Fruit fly (Drosophila melanogaster) whole organism, embryonic: ENCODE data around the gene CG1324.
A peak's percentile ranks its signal among the peaks of the same experiment; 100 is the strongest.

Experiments used
- CG10274 ChIP-seq: fragments of 200-800 bp; sonication (Bioruptor generic); optimal IDR thresholded peaks from 3 replicates; lab custom pipeline; 2017; ENCODE audit warnings: missing biosample characterization, mild to moderate bottlenecking, missing genetic modification characterization
- CG13424 ChIP-seq: fragments of 200-800 bp; sonication (Bioruptor generic); optimal IDR thresholded peaks from 2 replicates; lab custom pipeline; 2019; ENCODE audit warnings: missing biosample characterization, mild to moderate bottlenecking, missing genetic modification characterization, moderate library complexity
- CG14667 ChIP-seq: fragments of 200-800 bp; sonication (Bioruptor generic); IDR thresholded peaks from 2 replicates; pipeline ENCODE4 v1.3.6; 2022; ENCODE audit warnings: missing biosample characterization, missing genetic modification characterization
- CG4282 ChIP-seq: fragments of 200-800 bp; sonication (Bioruptor generic); optimal IDR thresholded peaks from 2 replicates; lab custom pipeline; 2016; ENCODE audit warnings: missing biosample characterization, missing genetic modification characterization
- CrebB ChIP-seq: fragments of 200-800 bp; sonication (Bioruptor generic); optimal IDR thresholded peaks from 3 replicates; lab custom pipeline; 2018; ENCODE audit warnings: missing biosample characterization, mild to moderate bottlenecking, missing genetic modification characterization
- Hmr ChIP-seq: fragments of 200-800 bp; sonication (Bioruptor generic); optimal IDR thresholded peaks from 3 replicates; lab custom pipeline; 2017; ENCODE audit warnings: mild to moderate bottlenecking, missing biosample characterization, missing genetic modification reagents, missing genetic modification characterization
- gt ChIP-seq: fragments of 200-800 bp; sonication (Bioruptor generic); IDR thresholded peaks from 2 replicates; pipeline ENCODE4 v1.3.6; 2022; ENCODE audit warnings: missing biosample characterization, missing genetic modification characterization
- ind ChIP-seq: fragments of 200-800 bp; sonication (Bioruptor generic); optimal IDR thresholded peaks from 3 replicates; lab custom pipeline; 2016; ENCODE audit warnings: missing biosample characterization, missing genetic modification characterization
- kay ChIP-seq: fragments of 200-800 bp; sonication (Bioruptor generic); optimal IDR thresholded peaks from 2 replicates; lab custom pipeline; 2016; ENCODE audit warnings: missing biosample characterization, missing genetic modification characterization
- odd ChIP-seq: fragments of 200-800 bp; sonication (Bioruptor generic); optimal IDR thresholded peaks from 2 replicates; lab custom pipeline; 2017; ENCODE audit warnings: missing biosample characterization, mild to moderate bottlenecking, missing genetic modification characterization

DNA sequence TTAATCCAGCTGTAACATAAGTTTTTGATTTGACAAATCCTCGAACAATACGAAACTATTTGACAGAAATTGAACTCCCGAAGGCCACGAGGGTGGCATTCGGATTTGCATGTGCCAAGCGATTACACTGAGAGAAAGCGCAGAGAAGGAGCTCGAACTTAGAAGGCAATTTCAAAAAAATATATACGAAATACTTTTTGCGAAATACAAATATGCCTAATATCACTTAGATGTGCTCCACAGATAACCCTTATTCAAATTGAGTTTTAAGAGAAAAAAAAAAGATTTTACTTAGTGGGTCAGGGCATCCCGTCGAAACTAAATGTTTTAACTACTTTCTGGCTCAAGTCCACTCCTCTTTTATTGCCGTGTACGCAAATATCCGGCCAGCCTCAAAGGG is 7.2 kb downstream of the CG1324 start:
- peak; percentile 3 for TF ChIP-seq CG13424 (tag; lab: Kevin White, UChicago)
- no peak for TF ChIP-seq CrebB
- no peak for TF ChIP-seq CG4282 (GFP tag; lab: Kevin White, UChicago)
- no peak for TF ChIP-seq gt
- TF ChIP-seq CG14667 (GFP tag; lab: Robert Waterston, UW) = no peak
- no peak for TF ChIP-seq CG10274 (GFP tag; lab: Kevin White, UChicago)
- TF ChIP-seq odd (GFP tag; lab: Kevin White, UChicago) = no peak
- TF ChIP-seq kay (GFP tag; lab: Kevin White, UChicago) = no peak
- no peak for TF ChIP-seq ind (GFP tag; lab: Kevin White, UChicago)
- TF ChIP-seq Hmr (GFP tag; lab: Kevin White, UChicago) = no peak
